Fruit fly (Drosophila melanogaster) whole organism, embryonic: ENCODE data around the gene Indy.

Experiments used
- Abd-B ChIP-seq: fragments of 200-800 bp; sonication (Bioruptor generic); optimal IDR thresholded peaks from 2 replicates; lab custom pipeline; 2018; ENCODE audit warnings: missing biosample characterization, mild to moderate bottlenecking, missing genetic modification characterization, moderate library complexity
- Asciz ChIP-seq: fragments of 200-800 bp; sonication (Bioruptor generic); optimal IDR thresholded peaks from 2 replicates; lab custom pipeline; 2017; ENCODE audit warnings: missing biosample characterization, mild to moderate bottlenecking, missing genetic modification characterization, missing genetic modification reagents
- CG12071 ChIP-seq: fragments of 200-800 bp; sonication (Bioruptor generic); optimal IDR thresholded peaks from 3 replicates; lab custom pipeline; 2018; ENCODE audit warnings: missing biosample characterization, mild to moderate bottlenecking, missing genetic modification characterization
- CG12391 ChIP-seq: fragments of 200-800 bp; sonication (Bioruptor generic); optimal IDR thresholded peaks from 3 replicates; lab custom pipeline; 2018; ENCODE audit warnings: missing biosample characterization, mild to moderate bottlenecking, missing genetic modification characterization, moderate library complexity
- CG13296 ChIP-seq: fragments of 200-800 bp; sonication (Bioruptor generic); optimal IDR thresholded peaks from 3 replicates; lab custom pipeline; 2018; ENCODE audit warnings: missing biosample characterization, mild to moderate bottlenecking, missing genetic modification characterization
- CG13424 ChIP-seq: fragments of 200-800 bp; sonication (Bioruptor generic); optimal IDR thresholded peaks from 2 replicates; lab custom pipeline; 2019; ENCODE audit warnings: missing biosample characterization, mild to moderate bottlenecking, missing genetic modification characterization, moderate library complexity
- CG13894 ChIP-seq: fragments of 200-800 bp; sonication (Bioruptor generic); optimal IDR thresholded peaks from 3 replicates; lab custom pipeline; 2018; ENCODE audit warnings: missing biosample characterization, mild to moderate bottlenecking, missing genetic modification characterization, moderate library complexity
- CG14441 ChIP-seq: fragments of 200-800 bp; sonication (Bioruptor generic); IDR thresholded peaks from 2 replicates; pipeline ENCODE4 v1.3.6; 2022; ENCODE audit warnings: missing biosample characterization, missing genetic modification characterization
- CG1832 ChIP-seq: fragments of 200-800 bp; sonication (Bioruptor generic); optimal IDR thresholded peaks from 2 replicates; lab custom pipeline; 2017; ENCODE audit warnings: missing biosample characterization, mild to moderate bottlenecking, missing genetic modification characterization, inconsistent platforms
- CG2712 ChIP-seq: fragments of 200-800 bp; optimal IDR thresholded peaks from 3 replicates; lab custom pipeline; 2019; ENCODE audit warnings: missing biosample characterization, mild to moderate bottlenecking, missing genetic modification characterization, moderate library complexity
- CG34422 ChIP-seq: fragments of 200-800 bp; sonication (Bioruptor generic); IDR thresholded peaks from 3 replicates; pipeline ENCODE4 v1.3.6; 2022; ENCODE audit warnings: missing biosample characterization, missing genetic modification characterization
- CG7271 ChIP-seq: fragments of 200-800 bp; sonication (Bioruptor generic); optimal IDR thresholded peaks from 2 replicates; lab custom pipeline; 2018; ENCODE audit warnings: missing biosample characterization, mild to moderate bottlenecking, missing genetic modification characterization, moderate library complexity
- CG8944 ChIP-seq: fragments of 200-800 bp; sonication (Bioruptor generic); optimal IDR thresholded peaks from 3 replicates; lab custom pipeline; 2016; ENCODE audit warnings: missing biosample characterization, missing genetic modification characterization
- CG9727 ChIP-seq: fragments of 200-800 bp; sonication (Bioruptor generic); optimal IDR thresholded peaks from 3 replicates; lab custom pipeline; 2017; ENCODE audit warnings: missing biosample characterization, mild to moderate bottlenecking, missing genetic modification characterization
- CG9932 ChIP-seq: fragments of 200-800 bp; sonication (Bioruptor generic); IDR thresholded peaks from 2 replicates; pipeline ENCODE4 v1.3.6; 2022; ENCODE audit warnings: missing biosample characterization, missing genetic modification characterization
- Ets65A ChIP-seq: fragments of 200-800 bp; sonication (Bioruptor generic); peaks from one replicate; lab custom pipeline; 2016; ENCODE audit warnings: missing biosample characterization, missing genetic modification characterization
- Ets97D ChIP-seq: fragments of 200-800 bp; sonication (Bioruptor generic); optimal IDR thresholded peaks from 3 replicates; lab custom pipeline; 2016; ENCODE audit warnings: missing biosample characterization, missing genetic modification characterization
- GATAe ChIP-seq: fragments of 200-800 bp; sonication (Bioruptor generic); conservative IDR thresholded peaks from 2 replicates; pipeline ENCODE4 v1.3.6; 2022; ENCODE audit warnings: missing biosample characterization, missing genetic modification characterization
- Gug ChIP-seq: fragments of 200-800 bp; sonication (Bioruptor generic); IDR thresholded peaks from 4 replicates; pipeline ENCODE4 v1.3.6; 2022; ENCODE audit warnings: missing biosample characterization, missing genetic modification characterization
- HLH54F ChIP-seq: fragments of 200-800 bp; sonication (Bioruptor generic); optimal IDR thresholded peaks from 3 replicates; lab custom pipeline; 2016; ENCODE audit warnings: missing biosample characterization, missing genetic modification characterization
- Hr3 ChIP-seq: fragments of 200-800 bp; sonication (Bioruptor generic); optimal IDR thresholded peaks from 3 replicates; lab custom pipeline; 2016; ENCODE audit warnings: missing biosample characterization, missing genetic modification characterization
- Myb ChIP-seq: fragments of 200-800 bp; sonication (Bioruptor generic); optimal IDR thresholded peaks from 2 replicates; lab custom pipeline; 2016; ENCODE audit warnings: missing biosample characterization, missing genetic modification characterization
- NfI ChIP-seq: fragments of 200-800 bp; sonication (Bioruptor generic); optimal IDR thresholded peaks from 3 replicates; lab custom pipeline; 2018; ENCODE audit warnings: missing biosample characterization, mild to moderate bottlenecking, missing genetic modification characterization, moderate library complexity
- Oli ChIP-seq: fragments of 200-800 bp; sonication (Bioruptor generic); optimal IDR thresholded peaks from 2 replicates; lab custom pipeline; 2018; ENCODE audit warnings: missing biosample characterization, mild to moderate bottlenecking, missing genetic modification characterization, moderate library complexity
- Pdp1 ChIP-seq, 2 experiments: fragments of 200-800 bp; sonication (Bioruptor generic); optimal IDR thresholded peaks; 3 replicates each; lab custom pipeline; 2016; ENCODE audit warnings: missing biosample characterization in 2 of 2, missing genetic modification characterization in 2 of 2, mild to moderate bottlenecking in 1 of 2, moderate library complexity in 1 of 2
- Rfx ChIP-seq: fragments of 200-800 bp; sonication (Bioruptor generic); IDR thresholded peaks from 2 replicates; pipeline ENCODE4 v1.3.6; 2022; ENCODE audit warnings: missing biosample characterization, missing genetic modification characterization
- Sox102F ChIP-seq: fragments of 200-800 bp; sonication (Bioruptor generic); optimal IDR thresholded peaks from 2 replicates; lab custom pipeline; 2018; ENCODE audit warnings: missing biosample characterization, mild to moderate bottlenecking, missing genetic modification characterization, moderate library complexity
- Sry-δ ChIP-seq: fragments of 200-800 bp; sonication (Bioruptor generic); optimal IDR thresholded peaks from 2 replicates; lab custom pipeline; 2016; ENCODE audit warnings: missing biosample characterization, missing genetic modification characterization
- Stat92E ChIP-seq, 3 experiments: fragments of >200 bp in 2 of 3; fragments of 200-800 bp in 1 of 3; sonication (Bioruptor generic) in 1 of 3; optimal IDR thresholded peaks; 2 replicates each; lab custom pipeline; 2017 to 2019; ENCODE audit warnings: missing biosample characterization in 3 of 3, missing genetic modification characterization in 3 of 3, mild to moderate bottlenecking in 1 of 3, moderate library complexity in 1 of 3
- bcd ChIP-seq: fragments of 200-800 bp; sonication (Bioruptor generic); optimal IDR thresholded peaks from 2 replicates; lab custom pipeline; 2017; ENCODE audit warnings: missing biosample characterization, mild to moderate bottlenecking, missing genetic modification characterization
- cg ChIP-seq: fragments of 200-800 bp; sonication (Bioruptor generic); optimal IDR thresholded peaks from 3 replicates; lab custom pipeline; 2019; ENCODE audit warnings: missing biosample characterization, mild to moderate bottlenecking, missing genetic modification characterization, moderate library complexity
- crol ChIP-seq: fragments of 200-800 bp; sonication (Bioruptor generic); IDR thresholded peaks from 2 replicates; pipeline ENCODE4 v1.3.6; 2022; ENCODE audit warnings: missing biosample characterization, missing genetic modification characterization
- gcm ChIP-seq: fragments of 200-800 bp; sonication (Bioruptor generic); optimal IDR thresholded peaks from 2 replicates; lab custom pipeline; 2019; ENCODE audit warnings: missing biosample characterization, mild to moderate bottlenecking, missing genetic modification characterization, moderate library complexity
- hth ChIP-seq: fragments of >200 bp; optimal IDR thresholded peaks from 2 replicates; lab custom pipeline; 2017; ENCODE audit warnings: inconsistent platforms
- lola ChIP-seq, 3 experiments: fragments of >200 bp in 2 of 3; fragments of 200-800 bp in 1 of 3; sonication (Bioruptor generic) in 1 of 3; optimal IDR thresholded peaks; 2 replicates each; lab custom pipeline; 2017 to 2019; ENCODE audit warnings: missing biosample characterization in 3 of 3, missing genetic modification characterization in 3 of 3, mild to moderate bottlenecking in 1 of 3, moderate library complexity in 1 of 3
- mirr ChIP-seq: fragments of 200-800 bp; sonication (Bioruptor generic); optimal IDR thresholded peaks from 3 replicates; lab custom pipeline; 2018; ENCODE audit warnings: missing biosample characterization, mild to moderate bottlenecking, missing genetic modification characterization
- nom ChIP-seq: fragments of 200-800 bp; sonication (Bioruptor generic); optimal IDR thresholded peaks from 2 replicates; lab custom pipeline; 2017; ENCODE audit warnings: missing biosample characterization, missing genetic modification characterization, mild to moderate bottlenecking, moderate library complexity, missing genetic modification reagents
- prd ChIP-seq, 3 experiments: fragments of >200 bp in 2 of 3; fragments of 200-800 bp in 1 of 3; sonication (Bioruptor generic) in 1 of 3; optimal IDR thresholded peaks in 2 of 3; IDR thresholded peaks in 1 of 3; 2 replicates in 2 of 3; 3 replicates in 1 of 3; pipeline versions ENCODE4 v1.3.6 to Lab custom; 2017 to 2022; ENCODE audit warnings: missing biosample characterization in 1 of 3, missing genetic modification characterization in 1 of 3
- ranshi ChIP-seq: fragments of 200-800 bp; sonication (Bioruptor generic); IDR thresholded peaks from 2 replicates; pipeline ENCODE4 v1.3.6; 2022; ENCODE audit warnings: missing biosample characterization, missing genetic modification characterization
- run ChIP-seq: fragments of 200-800 bp; sonication (Bioruptor generic); optimal IDR thresholded peaks from 3 replicates; lab custom pipeline; 2018; ENCODE audit warnings: missing biosample characterization, mild to moderate bottlenecking, missing genetic modification characterization
- sim ChIP-seq: fragments of 200-800 bp; sonication (Bioruptor generic); IDR thresholded peaks from 2 replicates; pipeline ENCODE4 v1.3.6; 2022; ENCODE audit warnings: missing biosample characterization, missing genetic modification characterization
- sisA ChIP-seq: fragments of 200-800 bp; sonication (Bioruptor generic); IDR thresholded peaks from 2 replicates; pipeline ENCODE4 v1.3.6; 2022; ENCODE audit warnings: missing biosample characterization, missing genetic modification characterization
- so ChIP-seq: fragments of 200-800 bp; sonication (Bioruptor generic); IDR thresholded peaks from 3 replicates; pipeline ENCODE4 v1.3.6; 2022; ENCODE audit warnings: missing biosample characterization, missing genetic modification characterization
- sr ChIP-seq: fragments of 200-800 bp; sonication (Bioruptor generic); IDR thresholded peaks from 3 replicates; pipeline ENCODE4 v1.3.6; 2022; ENCODE audit warnings: missing biosample characterization, missing genetic modification characterization
- tgo ChIP-seq: fragments of 200-800 bp; sonication (Bioruptor generic); IDR thresholded peaks from 3 replicates; pipeline ENCODE4 v1.3.6; 2022; ENCODE audit warnings: missing biosample characterization, missing genetic modification characterization
- unc-4 ChIP-seq: fragments of 200-800 bp; sonication (Bioruptor generic); IDR thresholded peaks from 2 replicates; pipeline ENCODE4 v1.3.6; 2022; ENCODE audit warnings: missing biosample characterization, missing genetic modification characterization; ENCODE audit not compliant: partially characterized antibody
- zfh2 ChIP-seq: fragments of 200-800 bp; sonication (Bioruptor generic); optimal IDR thresholded peaks from 2 replicates; lab custom pipeline; 2016; ENCODE audit warnings: missing biosample characterization, missing genetic modification characterization

Gene Indy

dm6 chr3L:18791232-18792008 is 54.6 kb downstream of the Indy start (continued):
- TF ChIP-seq CG8944 (GFP tag; lab: Kevin White, UChicago) (peak; percentile 22), NfI (GFP tag; lab: Kevin White, UChicago) (peak; percentile 5), sisA (GFP tag; lab: Robert Waterston, UW) (peak; percentile 35; the same call in 1 of the 2 replicates), Gug (GFP tag; lab: Robert Waterston, UW) (peak; percentile 33; the same call in 1 of the 4 replicates), Asciz (GFP tag; lab: Kevin White, UChicago) (peak; percentile 32), CG13424 (tag; lab: Kevin White, UChicago) (peak; percentile 29), crol (GFP tag; lab: Robert Waterston, UW) (peak; percentile 31; the same call in 1 of the 2 replicates), CG12391 (tag; lab: Kevin White, UChicago) (peak; percentile 41), hth (no peak), Rfx (peak; percentile 56), sim (no peak), Sry-δ (no peak), mirr (GFP tag; lab: Kevin White, UChicago) (peak; percentile 51), nom (GFP tag; lab: Kevin White, UChicago) (peak; percentile 83), HLH54F (GFP tag; lab: Kevin White, UChicago) (peak; percentile 12), lola (GFP tag; optimal IDR thresholded peaks at IDR 0.05; lab: Kevin White, UChicago) (peak in 1 of 3 experiments; percentile 46), gcm (GFP tag; lab: Kevin White, UChicago) (peak; percentile 16), Abd-B (GFP tag; lab: Kevin White, UChicago) (peak; percentile 42), CG13894 (tag; lab: Kevin White, UChicago) (no peak), Ets97D (no peak), Oli (tag; lab: Kevin White, UChicago) (peak; percentile 55), CG9727 (peak; percentile 49), prd (optimal IDR thresholded peaks at IDR 0.05; lab: Kevin White, UChicago) (no peak), prd (GFP tag; IDR thresholded peaks at IDR 0.05; lab: Robert Waterston, UW) (peak; percentile 42; the same call in 1 of the 3 replicates), Ets65A (GFP tag; lab: Kevin White, UChicago) (peak; percentile 94), CG2712 (tag; lab: Kevin White, UChicago) (peak; percentile 4), zfh2 (peak; percentile 45), Stat92E (GFP tag; optimal IDR thresholded peaks at IDR 0.05; lab: Kevin White, UChicago) (peak in 1 of 3 experiments; percentile 43), CG14441 (GFP tag; lab: Robert Waterston, UW) (peak; percentile 62), CG34422 (GFP tag; lab: Robert Waterston, UW) (peak; percentile 63; the same call in 2 of the 3 replicates), ranshi (GFP tag; lab: Robert Waterston, UW) (no peak; the same call in 1 of the 2 replicates), bcd (peak; percentile 52), Pdp1 (GFP tag; optimal IDR thresholded peaks at IDR 0.05; lab: Kevin White, UChicago) (peak; percentile 1 to 41), CG1832 (no peak), unc-4 (GFP tag; lab: Robert Waterston, UW) (no peak), so (GFP tag; lab: Robert Waterston, UW) (no peak), sr (GFP tag; lab: Robert Waterston, UW) (0 out of 3 replicates have a peak, but pooled peaks have one; percentile 17), GATAe (GFP tag; lab: Robert Waterston, UW) (peak; percentile 73), CG9932 (GFP tag; lab: Robert Waterston, UW) (no peak), tgo (GFP tag; lab: Robert Waterston, UW) (peak; percentile 23; the same call in 1 of the 3 replicates), run (no peak), cg (GFP tag; lab: Kevin White, UChicago) (peak; percentile 90), Hr3 (peak; percentile 38), CG7271 (tag; lab: Kevin White, UChicago) (no peak), Sox102F (GFP tag; lab: Kevin White, UChicago) (peak; percentile 37), CG13296 (peak; percentile 12), CG12071 (no peak), Myb (GFP tag; lab: Kevin White, UChicago) (peak; percentile 4)
